Worm (Caenorhabditis elegans) whole organism, L2 larva: Measurements from ENCODE around the gene gfat-1.
A peak's percentile ranks its signal among the peaks of the same experiment; 100 is the strongest.

Source experiments
- blmp-1 ChIP-seq: sonication (generic microtip); optimal IDR thresholded peaks from 2 replicates; lab custom pipeline; 2017; ENCODE audit warnings: missing genetic modification characterization, mild to moderate bottlenecking, missing compliant biosample characterization, antibody characterized with exemption, moderate library complexity; ENCODE audit not compliant: insufficient read depth
- ceh-16 ChIP-seq: fragments of 150-350 bp; optimal IDR thresholded peaks from 2 replicates; lab custom pipeline; 2014; ENCODE audit warnings: missing biosample characterization, missing genetic modification characterization
- ceh-82 ChIP-seq: fragments of 150-350 bp; optimal IDR thresholded peaks from 2 replicates; lab custom pipeline; 2014; ENCODE audit warnings: missing biosample characterization, missing genetic modification characterization
- crh-2 ChIP-seq: sonication (generic microtip); optimal IDR thresholded peaks from 2 replicates; lab custom pipeline; 2017; ENCODE audit warnings: missing biosample characterization, missing genetic modification characterization
- lsy-2 ChIP-seq, 2 experiments: fragments of 150-350 bp in 1 of 2; sonication (generic microtip) in 1 of 2; optimal IDR thresholded peaks; 2 replicates each; lab custom pipeline; 2014 to 2017; ENCODE audit warnings: missing biosample characterization in 2 of 2, missing genetic modification characterization in 2 of 2
- mdl-1 ChIP-seq, 2 experiments: fragments of 150-350 bp in 1 of 2; sonication (generic microtip) in 1 of 2; optimal IDR thresholded peaks; 2 replicates each; lab custom pipeline; 2017; ENCODE audit warnings: missing biosample characterization in 2 of 2, missing genetic modification characterization in 2 of 2
- nhr-237 ChIP-seq: fragments of 150-350 bp; optimal IDR thresholded peaks from 2 replicates; lab custom pipeline; 2014; ENCODE audit warnings: missing biosample characterization, missing genetic modification characterization
- nhr-77 ChIP-seq: fragments of 150-350 bp; optimal IDR thresholded peaks from 2 replicates; lab custom pipeline; 2014; ENCODE audit warnings: missing biosample characterization, missing genetic modification characterization
- snpc-4 ChIP-seq: fragments of 150-350 bp; optimal IDR thresholded peaks from 2 replicates; lab custom pipeline; 2014; ENCODE audit warnings: missing biosample characterization, missing genetic modification characterization
- unc-39 ChIP-seq: fragments of 150-350 bp; optimal IDR thresholded peaks from 2 replicates; lab custom pipeline; 2014; ENCODE audit warnings: missing biosample characterization, missing genetic modification characterization
- unc-62 ChIP-seq: fragments of 150-350 bp; optimal IDR thresholded peaks from 2 replicates; lab custom pipeline; 2014; ENCODE audit warnings: missing biosample characterization, missing genetic modification reagents, missing genetic modification characterization

DNA sequence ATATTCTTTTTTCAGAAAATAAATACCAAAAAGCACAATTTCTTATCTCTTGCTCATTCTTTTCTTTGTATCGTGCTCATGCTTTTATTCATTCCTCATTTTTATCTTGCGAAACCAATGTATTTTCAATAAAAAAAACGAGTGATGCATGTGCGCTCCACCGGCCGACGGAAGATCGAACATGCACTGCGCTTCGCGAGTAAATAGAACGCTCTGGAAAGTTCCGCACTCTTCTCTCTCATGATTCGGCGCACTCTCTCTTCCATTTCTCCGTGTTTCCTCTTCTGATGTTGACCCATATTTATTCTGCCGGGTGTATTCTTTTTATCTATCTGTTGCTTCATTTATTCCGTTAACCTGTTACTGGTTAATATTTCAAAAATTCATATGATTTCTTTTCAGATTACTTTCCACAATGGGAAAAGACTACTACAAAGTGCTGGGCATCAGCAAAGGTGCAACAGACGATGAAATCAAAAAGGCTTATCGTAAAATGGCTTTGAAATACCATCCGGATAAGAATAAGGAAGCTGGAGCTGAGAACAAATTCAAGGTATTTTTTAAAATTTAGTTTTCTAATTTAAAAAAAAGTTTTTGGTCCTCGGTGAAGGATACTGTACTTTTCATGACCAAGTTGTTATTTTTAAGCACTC is 49.8 kb downstream of the gfat-1 start, which contains the start of gene dnj-13:
- TF ChIP-seq unc-62 (GFP tag; lab: Kevin White, UChicago) = peak; percentile 32
- peak; percentile 53 to 78 for TF ChIP-seq mdl-1 (tag; optimal IDR thresholded peaks at IDR 0.05; lab: Kevin White, UChicago)
- peak; percentile 66 for TF ChIP-seq blmp-1 (tag; lab: Kevin White, UChicago)
- peak; percentile 82 for TF ChIP-seq nhr-77 (tag; lab: Kevin White, UChicago)
- TF ChIP-seq nhr-237 = peak; percentile 43
- peak; percentile 54 for TF ChIP-seq ceh-82 (tag; lab: Kevin White, UChicago)
- peak; percentile 58 for TF ChIP-seq ceh-16
- no peak for TF ChIP-seq unc-39 (tag; lab: Kevin White, UChicago)
- TF ChIP-seq crh-2 (tag; lab: Kevin White, UChicago) = peak; percentile 93
- TF ChIP-seq snpc-4 (tag; lab: Kevin White, UChicago) = peak; percentile 78
- TF ChIP-seq lsy-2 (tag; optimal IDR thresholded peaks at IDR 0.05; lab: Kevin White, UChicago) = peak; percentile 89 to 92
